Worm (Caenorhabditis elegans): ENCODE results near the gene clec-218.

Gene clec-218

DNA sequence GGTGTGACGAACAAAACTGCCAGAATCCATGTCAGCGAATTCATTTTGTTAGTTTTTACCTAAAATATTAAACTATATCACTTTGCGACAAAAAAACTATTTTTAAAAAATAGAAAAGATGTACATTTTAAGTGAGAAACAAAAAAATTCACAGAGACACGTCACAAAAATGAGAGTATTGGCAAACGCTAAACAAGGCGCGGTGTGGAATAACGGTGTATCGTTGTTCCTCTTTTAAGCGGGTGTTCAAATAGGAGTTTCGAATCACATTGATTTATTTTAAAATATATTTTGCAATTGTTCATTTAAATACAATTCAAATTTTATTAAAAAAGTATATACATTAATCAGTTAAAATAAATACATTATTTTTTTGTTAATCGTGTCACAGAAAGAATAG is 5.2 kb upstream of the clec-218 start, which contains the start of gene sel-9:
Gene sel-9 (minus strand): TSS at position 59 of the 400 bp plus-strand sequence.
- TF ChIP-seq skn-1 (tag; optimal IDR thresholded peaks at IDR 0.05) = peak; percentile 16
- TF ChIP-seq elt-2 (tag; optimal IDR thresholded peaks at IDR 0.05) = peak; percentile 22
- no peak for TF ChIP-seq jun-1 (tag; optimal IDR thresholded peaks at IDR 0.05)
- peak; percentile 60 for TF ChIP-seq pha-4 (tag; optimal IDR thresholded peaks at IDR 0.05)
- no peak for TF ChIP-seq pqm-1 (tag; optimal IDR thresholded peaks at IDR 0.05)
- no peak for TF ChIP-seq mdl-1 (tag; optimal IDR thresholded peaks at IDR 0.05)
- peak; percentile 74 for TF ChIP-seq lin-15B (tag; optimal IDR thresholded peaks at IDR 0.05)
- no peak for TF ChIP-seq nhr-12 (tag; optimal IDR thresholded peaks at IDR 0.05)
- TF ChIP-seq nhr-25 (tag; optimal IDR thresholded peaks at IDR 0.05) = no peak
- TF ChIP-seq fkh-10 (GFP tag; optimal IDR thresholded peaks at IDR 0.05) = no peak
- TF ChIP-seq egl-27 (tag; optimal IDR thresholded peaks at IDR 0.05) = no peak
- no peak for TF ChIP-seq nhr-76 (tag; optimal IDR thresholded peaks at IDR 0.05)
- TF ChIP-seq nhr-23 (tag; optimal IDR thresholded peaks at IDR 0.05) = peak; percentile 46
- TF ChIP-seq ceh-16 (tag; optimal IDR thresholded peaks at IDR 0.05) = no peak
- peak; percentile 54 for TF ChIP-seq nfya-1 (tag; optimal IDR thresholded peaks at IDR 0.05; ENCODE audit: insufficient read depth)
- peak; percentile 9 for TF ChIP-seq ceh-28 (tag; optimal IDR thresholded peaks at IDR 0.05)

DNA sequence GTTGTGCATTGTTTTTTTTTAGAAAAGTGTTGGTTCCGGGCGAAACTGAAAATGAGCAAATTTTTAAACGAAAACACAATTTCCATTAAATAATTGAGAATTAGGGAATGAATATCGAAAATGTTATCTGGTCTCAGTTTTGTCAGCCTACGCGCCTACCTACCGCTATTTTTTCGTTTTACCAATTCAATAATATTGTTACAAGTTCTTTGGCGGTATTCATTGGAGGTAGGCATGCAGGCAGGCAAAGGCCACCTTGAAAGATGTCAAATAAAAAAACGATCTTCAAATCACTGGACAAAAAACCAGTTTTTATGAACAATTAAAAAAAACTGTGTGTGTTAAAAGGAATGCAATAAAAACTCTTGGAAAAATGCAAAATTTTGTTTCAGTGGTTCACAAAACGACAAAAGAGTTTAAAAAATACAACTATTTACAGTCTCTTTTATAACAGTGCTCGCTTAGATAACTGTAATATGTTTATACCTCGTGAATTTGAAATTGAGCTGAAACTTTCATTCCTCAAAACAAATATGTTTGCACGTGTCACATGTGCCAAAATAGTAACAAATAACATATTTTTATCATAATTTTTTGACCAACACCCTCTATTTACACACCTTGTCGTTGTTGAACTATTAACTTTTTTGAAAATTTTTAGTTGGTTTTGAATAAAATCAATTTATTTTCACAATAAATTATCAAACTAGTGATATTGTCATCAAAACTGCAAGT is 3.1 kb upstream of the clec-218 start, which contains the start of gene W02D7.11:
Gene W02D7.11 (minus strand): TSS at position 51 of the 735 bp plus-strand sequence.
- TF ChIP-seq fkh-2 (tag; optimal IDR thresholded peaks at IDR 0.05) (no peak), pqm-1 (tag; optimal IDR thresholded peaks at IDR 0.05) (peak; percentile 9), nfya-1 (tag; optimal IDR thresholded peaks at IDR 0.05; ENCODE audit: insufficient read depth) (no peak), lin-39 (tag; optimal IDR thresholded peaks at IDR 0.05) (no peak), mdl-1 (tag; optimal IDR thresholded peaks at IDR 0.05) (no peak), nhr-12 (tag; optimal IDR thresholded peaks at IDR 0.05) (no peak), elt-2 (tag; optimal IDR thresholded peaks at IDR 0.05) (peak; percentile 36), ztf-4 (tag; optimal IDR thresholded peaks at IDR 0.05) (no peak), elt-1 (tag; optimal IDR thresholded peaks at IDR 0.05) (no peak), nhr-25 (tag; optimal IDR thresholded peaks at IDR 0.05) (no peak), unc-62 (GFP tag; optimal IDR thresholded peaks at IDR 0.05) (no peak), eor-1 (tag; optimal IDR thresholded peaks at IDR 0.05) (no peak), ceh-9 (tag; optimal IDR thresholded peaks at IDR 0.05) (no peak), nhr-237 (tag; optimal IDR thresholded peaks at IDR 0.05) (no peak), nhr-76 (tag; optimal IDR thresholded peaks at IDR 0.05) (no peak), unc-39 (tag; optimal IDR thresholded peaks at IDR 0.05) (no peak), ceh-82 (tag; optimal IDR thresholded peaks at IDR 0.05) (no peak), pha-4 (tag; optimal IDR thresholded peaks at IDR 0.05) (peak; percentile 87), nhr-28 (tag; optimal IDR thresholded peaks at IDR 0.05) (no peak)

DNA sequence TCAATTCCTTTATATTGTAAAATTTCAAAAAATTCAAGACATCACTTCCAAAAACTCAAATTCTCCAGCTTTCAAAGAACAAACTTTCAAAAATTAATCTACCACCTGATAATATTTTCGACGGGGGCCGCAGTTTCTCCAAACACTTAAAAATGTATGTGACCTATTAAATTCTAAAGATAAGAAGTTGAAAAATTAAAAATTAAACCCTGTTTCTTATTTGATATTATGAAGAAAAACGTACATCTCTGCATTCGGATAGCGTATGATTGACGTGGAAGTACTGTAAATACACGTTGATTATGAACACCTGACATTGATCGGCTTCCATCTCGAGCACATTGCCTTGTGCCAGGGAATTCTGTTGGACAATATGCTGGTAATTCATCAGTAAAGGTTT is 1.8 kb upstream of the clec-218 start:
- TF ChIP-seq zag-1 (tag; optimal IDR thresholded peaks at IDR 0.05) (no peak), ama-1 (optimal IDR thresholded peaks at IDR 0.05) (no peak), nhr-67 (tag; optimal IDR thresholded peaks at IDR 0.05) (no peak), pqm-1 (tag; optimal IDR thresholded peaks at IDR 0.05) (peak; percentile 58), eor-1 (tag; optimal IDR thresholded peaks at IDR 0.05) (no peak), elt-2 (tag; optimal IDR thresholded peaks at IDR 0.05) (peak; percentile 70), elt-1 (tag; optimal IDR thresholded peaks at IDR 0.05) (no peak), nfya-1 (tag; optimal IDR thresholded peaks at IDR 0.05; ENCODE audit: insufficient read depth) (no peak), ceh-82 (tag; optimal IDR thresholded peaks at IDR 0.05) (no peak), skn-1 (tag; optimal IDR thresholded peaks at IDR 0.05) (no peak), fos-1 (tag; optimal IDR thresholded peaks at IDR 0.05) (no peak), nhr-77 (tag; optimal IDR thresholded peaks at IDR 0.05) (no peak), pha-4 (tag; optimal IDR thresholded peaks at IDR 0.05) (peak; percentile 23), nhr-237 (tag; optimal IDR thresholded peaks at IDR 0.05) (no peak), ztf-4 (tag; optimal IDR thresholded peaks at IDR 0.05) (no peak), daf-12 (tag; optimal IDR thresholded peaks at IDR 0.05) (no peak)

DNA sequence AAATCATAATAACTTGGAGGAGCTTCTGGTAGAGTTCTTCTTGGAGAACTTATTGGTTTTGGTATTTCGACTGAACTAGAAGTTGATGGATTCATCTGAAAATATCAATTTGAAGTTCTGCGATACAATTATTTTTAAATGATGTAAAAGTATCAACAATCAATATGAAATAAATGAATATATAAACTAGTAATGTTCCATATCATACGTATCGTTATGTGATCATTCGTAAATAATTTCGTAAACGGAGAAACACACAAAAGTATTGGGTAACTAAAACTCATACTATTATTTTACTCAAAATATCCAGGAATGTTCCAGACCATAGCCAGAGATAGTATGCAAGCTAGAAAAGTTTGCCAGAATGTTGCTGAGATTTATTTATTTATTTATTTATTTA is 1.4 kb upstream of the clec-218 start, which contains the start of gene W02D7.8:
Gene W02D7.8 (minus strand): TSS at position 101 of the 400 bp plus-strand sequence.
- TF ChIP-seq aly-2 (tag; optimal IDR thresholded peaks at IDR 0.05) (no peak), fkh-10 (GFP tag; optimal IDR thresholded peaks at IDR 0.05) (no peak), nhr-76 (tag; optimal IDR thresholded peaks at IDR 0.05) (no peak), pqm-1 (tag; optimal IDR thresholded peaks at IDR 0.05) (no peak), lin-15B (tag; optimal IDR thresholded peaks at IDR 0.05) (no peak), nhr-11 (tag; optimal IDR thresholded peaks at IDR 0.05) (no peak), ztf-4 (tag; optimal IDR thresholded peaks at IDR 0.05) (no peak), hmg-11 (tag; optimal IDR thresholded peaks at IDR 0.05) (no peak), skn-1 (tag; optimal IDR thresholded peaks at IDR 0.05) (no peak), elt-3 (tag; optimal IDR thresholded peaks at IDR 0.05) (no peak), ZK546.5 (tag; optimal IDR thresholded peaks at IDR 0.05) (no peak), ceh-16 (tag; optimal IDR thresholded peaks at IDR 0.05) (no peak), lin-39 (tag; optimal IDR thresholded peaks at IDR 0.05) (no peak), unc-39 (tag; optimal IDR thresholded peaks at IDR 0.05) (no peak)

All from whole organism, L3 larva.